Worm (Caenorhabditis elegans): ENCODE measurements around the gene ssna-1.

ssna-1 gene

DNA sequence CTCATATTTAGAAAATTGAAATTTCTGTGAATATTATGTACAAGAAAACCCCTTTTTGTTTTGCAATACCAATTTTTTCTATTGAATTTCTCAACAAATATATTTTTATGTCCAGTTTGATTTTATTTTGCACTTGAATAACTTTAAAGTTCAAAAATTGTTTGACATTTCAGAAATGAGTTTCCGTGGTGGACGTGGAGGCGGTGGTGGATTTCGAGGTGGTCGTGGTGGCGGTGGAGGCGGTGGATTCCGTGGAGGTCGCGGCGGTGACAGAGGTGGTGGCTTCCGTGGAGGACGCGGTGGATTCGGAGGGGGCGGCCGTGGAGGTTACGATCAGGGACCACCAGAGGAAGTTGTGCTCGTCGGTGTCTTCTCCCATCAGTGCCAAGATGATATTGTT, 38.1 kb downstream of the ssna-1 start, which contains the start of gene garr-1:
Gene garr-1 (plus strand): TSS at position 174 of the 400 bp plus-strand sequence.
- TF ChIP-seq pha-4 (tag; optimal IDR thresholded peaks at IDR 0.05) (no peak), jun-1 (tag; optimal IDR thresholded peaks at IDR 0.05) (no peak), tbx-2 (tag; optimal IDR thresholded peaks at IDR 0.05) (no peak), snpc-4 (tag; optimal IDR thresholded peaks at IDR 0.05) (no peak), lin-15B (tag; optimal IDR thresholded peaks at IDR 0.05) (no peak), ceh-28 (tag; optimal IDR thresholded peaks at IDR 0.05) (no peak), ztf-4 (tag; optimal IDR thresholded peaks at IDR 0.05) (no peak), nhr-67 (tag; optimal IDR thresholded peaks at IDR 0.05) (no peak), zag-1 (tag; optimal IDR thresholded peaks at IDR 0.05) (no peak), ceh-16 (tag; optimal IDR thresholded peaks at IDR 0.05) (no peak), skn-1 (tag; optimal IDR thresholded peaks at IDR 0.05) (no peak), ztf-11 (tag; optimal IDR thresholded peaks at IDR 0.05) (no peak), ceh-9 (tag; optimal IDR thresholded peaks at IDR 0.05) (no peak), egl-5 (tag; optimal IDR thresholded peaks at IDR 0.05) (no peak), mml-1 (tag; optimal IDR thresholded peaks at IDR 0.05) (no peak), aly-2 (tag; optimal IDR thresholded peaks at IDR 0.05) (no peak), daf-12 (tag; optimal IDR thresholded peaks at IDR 0.05) (no peak), ZK546.5 (tag; optimal IDR thresholded peaks at IDR 0.05) (no peak)

ce11 chrIV:426597-426996, 38.7 kb downstream of the ssna-1 start:
- TF ChIP-seq elt-2 (tag; optimal IDR thresholded peaks at IDR 0.05) (no peak), pha-4 (tag; optimal IDR thresholded peaks at IDR 0.05) (no peak), lin-15B (tag; optimal IDR thresholded peaks at IDR 0.05) (no peak), aly-2 (tag; optimal IDR thresholded peaks at IDR 0.05) (no peak), ZK546.5 (tag; optimal IDR thresholded peaks at IDR 0.05) (no peak), nhr-43 (tag; optimal IDR thresholded peaks at IDR 0.05; ENCODE audit: poor library complexity, severe bottlenecking) (no peak), nhr-25 (tag; optimal IDR thresholded peaks at IDR 0.05) (no peak), ceh-82 (tag; optimal IDR thresholded peaks at IDR 0.05) (no peak), mdl-1 (tag; optimal IDR thresholded peaks at IDR 0.05) (no peak), nhr-11 (tag; optimal IDR thresholded peaks at IDR 0.05) (no peak), fkh-10 (GFP tag; optimal IDR thresholded peaks at IDR 0.05) (no peak), ztf-11 (tag; optimal IDR thresholded peaks at IDR 0.05) (no peak), nhr-28 (tag; optimal IDR thresholded peaks at IDR 0.05) (no peak), jun-1 (tag; optimal IDR thresholded peaks at IDR 0.05) (no peak), nfya-1 (tag; optimal IDR thresholded peaks at IDR 0.05; ENCODE audit: insufficient read depth) (no peak), nhr-77 (tag; optimal IDR thresholded peaks at IDR 0.05) (no peak), ceh-28 (tag; optimal IDR thresholded peaks at IDR 0.05) (no peak), elt-3 (tag; optimal IDR thresholded peaks at IDR 0.05) (no peak)

- TF ChIP-seq tbx-2 (tag; optimal IDR thresholded peaks at IDR 0.05) (no peak), unc-39 (tag; optimal IDR thresholded peaks at IDR 0.05) (no peak), egl-5 (tag; optimal IDR thresholded peaks at IDR 0.05) (no peak), nfya-1 (tag; optimal IDR thresholded peaks at IDR 0.05; ENCODE audit: insufficient read depth) (peak; percentile 28)
Measured at ce11 chrIV:427100-427908, 39.4 kb downstream of the ssna-1 start.

- TF ChIP-seq nhr-12 (tag; optimal IDR thresholded peaks at IDR 0.05) (no peak), pha-4 (tag; optimal IDR thresholded peaks at IDR 0.05) (peak; percentile 26), elt-2 (tag; optimal IDR thresholded peaks at IDR 0.05) (peak; percentile 74), pqm-1 (tag; optimal IDR thresholded peaks at IDR 0.05) (peak; percentile 48)
Measured at ce11 chrIV:428869-429268, 41.0 kb downstream of the ssna-1 start, which contains the start of gene Y66H1A.5. Gene Y66H1A.5 (minus strand): TSS chrIV:429133.

Measured in whole organism, L3 larva.